Worm (Caenorhabditis elegans): ENCODE data around the gene pbs-3.

Gene pbs-3

DNA sequence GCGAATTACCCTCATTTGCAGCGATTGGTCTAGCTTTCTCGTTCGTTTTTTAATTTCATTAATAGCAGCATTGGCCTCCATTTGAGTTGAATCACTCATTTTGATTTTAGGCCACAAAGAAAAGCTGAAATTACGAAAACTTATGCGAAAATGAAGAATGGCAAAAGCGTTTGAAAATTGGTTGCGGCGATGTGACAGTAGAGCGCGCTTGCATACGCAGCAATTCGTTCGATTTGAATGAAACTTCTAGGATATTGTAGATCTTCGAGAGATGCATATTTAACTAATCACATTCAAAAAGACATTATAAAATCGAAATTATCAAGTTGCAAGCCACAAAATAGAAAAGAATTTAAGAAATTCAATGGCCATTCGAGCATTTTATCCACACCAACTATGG lies 4.5 kb upstream of the pbs-3 start, which contains the start of gene ulp-2:
ulp-2 (minus strand) TSS at position 158 of the 400 bp plus-strand sequence.
- TF ChIP-seq skn-1 (tag; optimal IDR thresholded peaks at IDR 0.05) (peak; percentile 34), ztf-4 (tag; optimal IDR thresholded peaks at IDR 0.05) (no peak), nhr-237 (tag; optimal IDR thresholded peaks at IDR 0.05) (no peak), pqm-1 (tag; optimal IDR thresholded peaks at IDR 0.05) (no peak), nhr-23 (tag; optimal IDR thresholded peaks at IDR 0.05) (no peak), elt-2 (tag; optimal IDR thresholded peaks at IDR 0.05) (peak; percentile 15), jun-1 (tag; optimal IDR thresholded peaks at IDR 0.05) (no peak), daf-12 (tag; optimal IDR thresholded peaks at IDR 0.05) (no peak), elt-1 (tag; optimal IDR thresholded peaks at IDR 0.05) (no peak), zag-1 (tag; optimal IDR thresholded peaks at IDR 0.05) (no peak), snpc-4 (tag; optimal IDR thresholded peaks at IDR 0.05) (no peak), sea-2 (GFP tag; optimal IDR thresholded peaks at IDR 0.05) (no peak), egl-5 (tag; optimal IDR thresholded peaks at IDR 0.05) (no peak), unc-39 (tag; optimal IDR thresholded peaks at IDR 0.05) (no peak), elt-3 (tag; optimal IDR thresholded peaks at IDR 0.05) (no peak), R02D3.7 (tag; optimal IDR thresholded peaks at IDR 0.05) (no peak), lsy-12 (tag; optimal IDR thresholded peaks at IDR 0.05) (no peak), nhr-76 (tag; optimal IDR thresholded peaks at IDR 0.05) (no peak), nhr-12 (tag; optimal IDR thresholded peaks at IDR 0.05) (no peak), hmg-11 (tag; optimal IDR thresholded peaks at IDR 0.05) (peak; percentile 12), nhr-43 (tag; optimal IDR thresholded peaks at IDR 0.05; ENCODE audit: poor library complexity, severe bottlenecking) (no peak), nhr-11 (tag; optimal IDR thresholded peaks at IDR 0.05) (no peak), egl-27 (tag; optimal IDR thresholded peaks at IDR 0.05) (no peak), nfya-1 (tag; optimal IDR thresholded peaks at IDR 0.05; ENCODE audit: insufficient read depth) (peak; percentile 15), ztf-11 (tag; optimal IDR thresholded peaks at IDR 0.05) (no peak), fkh-10 (GFP tag; optimal IDR thresholded peaks at IDR 0.05) (no peak), pha-4 (tag; optimal IDR thresholded peaks at IDR 0.05) (peak; percentile 42), mdl-1 (tag; optimal IDR thresholded peaks at IDR 0.05) (no peak), lin-15B (tag; optimal IDR thresholded peaks at IDR 0.05) (peak; percentile 49), nhr-67 (tag; optimal IDR thresholded peaks at IDR 0.05) (no peak), mml-1 (tag; optimal IDR thresholded peaks at IDR 0.05) (no peak), tbx-2 (tag; optimal IDR thresholded peaks at IDR 0.05) (no peak), unc-62 (GFP tag; optimal IDR thresholded peaks at IDR 0.05) (no peak), eor-1 (tag; optimal IDR thresholded peaks at IDR 0.05) (no peak), ama-1 (optimal IDR thresholded peaks at IDR 0.05) (no peak), ZK546.5 (tag; optimal IDR thresholded peaks at IDR 0.05) (no peak), nhr-25 (tag; optimal IDR thresholded peaks at IDR 0.05) (peak; percentile 28), ceh-82 (tag; optimal IDR thresholded peaks at IDR 0.05) (no peak), aly-2 (tag; optimal IDR thresholded peaks at IDR 0.05) (no peak), ceh-16 (tag; optimal IDR thresholded peaks at IDR 0.05) (no peak), nhr-28 (tag; optimal IDR thresholded peaks at IDR 0.05) (no peak), ceh-28 (tag; optimal IDR thresholded peaks at IDR 0.05) (no peak), nhr-77 (tag; optimal IDR thresholded peaks at IDR 0.05) (no peak), fkh-2 (tag; optimal IDR thresholded peaks at IDR 0.05) (no peak), lin-39 (tag; optimal IDR thresholded peaks at IDR 0.05) (peak; percentile 38), ceh-9 (tag; optimal IDR thresholded peaks at IDR 0.05) (no peak), fos-1 (tag; optimal IDR thresholded peaks at IDR 0.05) (no peak)
